Worm (Caenorhabditis elegans) whole organism, late embryonic: ENCODE data around the gene C02B8.6.
A peak's percentile ranks its signal among the peaks of the same experiment; 100 is the strongest.

ENCODE experiments used
- C08G9.2 ChIP-seq: sonication (generic microtip); optimal IDR thresholded peaks from 2 replicates; lab custom pipeline; 2016; ENCODE audit warnings: mild to moderate bottlenecking, missing genetic modification characterization, moderate library complexity, missing compliant biosample characterization
- F13H6.1 ChIP-seq: sonication (generic microtip); optimal IDR thresholded peaks from 2 replicates; lab custom pipeline; 2016; ENCODE audit warnings: missing genetic modification characterization, missing compliant biosample characterization
- K09A11.1 ChIP-seq: sonication (generic microtip); optimal IDR thresholded peaks from 2 replicates; lab custom pipeline; 2017; ENCODE audit warnings: antibody characterized with exemption, mild to moderate bottlenecking, missing genetic modification characterization, missing compliant biosample characterization; ENCODE audit not compliant: insufficient read depth
- ahr-1 ChIP-seq: sonication (generic microtip); optimal IDR thresholded peaks from 2 replicates; lab custom pipeline; 2016; ENCODE audit warnings: missing genetic modification characterization, missing compliant biosample characterization
- ceh-14 ChIP-seq: sonication (generic microtip); optimal IDR thresholded peaks from 2 replicates; lab custom pipeline; 2016; ENCODE audit warnings: missing genotype, missing genetic modification characterization, missing compliant biosample characterization
- ceh-24 ChIP-seq: sonication (generic microtip); optimal IDR thresholded peaks from 2 replicates; lab custom pipeline; 2016; ENCODE audit warnings: mild to moderate bottlenecking, missing genetic modification characterization, missing compliant biosample characterization
- ceh-31 ChIP-seq: sonication (generic microtip); optimal IDR thresholded peaks from 2 replicates; lab custom pipeline; 2016; ENCODE audit warnings: missing genetic modification characterization, missing compliant biosample characterization
- ceh-34 ChIP-seq: sonication (generic microtip); optimal IDR thresholded peaks from 2 replicates; lab custom pipeline; 2016; ENCODE audit warnings: mild to moderate bottlenecking, missing genetic modification characterization, missing compliant biosample characterization
- ceh-45 ChIP-seq: fragments of 200-800 bp; sonication (Bioruptor generic); IDR thresholded peaks from 2 replicates; pipeline ENCODE4 v1.3.6; 2022; ENCODE audit warnings: missing genetic modification reagents, missing genetic modification characterization, missing compliant biosample characterization
- ceh-48 ChIP-seq: sonication (generic microtip); optimal IDR thresholded peaks from 2 replicates; lab custom pipeline; 2016; ENCODE audit warnings: missing genetic modification characterization, inconsistent platforms, missing compliant biosample characterization
- ceh-9 ChIP-seq: sonication (generic microtip); optimal IDR thresholded peaks from 2 replicates; lab custom pipeline; 2016; ENCODE audit warnings: mild to moderate bottlenecking, missing genetic modification characterization, inconsistent platforms, missing compliant biosample characterization
- dve-1 ChIP-seq: sonication (generic microtip); optimal IDR thresholded peaks from 2 replicates; lab custom pipeline; 2017; ENCODE audit warnings: antibody characterized with exemption, mild to moderate bottlenecking, missing genetic modification characterization, missing compliant biosample characterization
- elt-2 ChIP-seq: sonication (generic microtip); optimal IDR thresholded peaks from 2 replicates; lab custom pipeline; 2016; ENCODE audit warnings: missing genetic modification reagents, missing genetic modification characterization, missing compliant biosample characterization
- elt-4 ChIP-seq: sonication (generic microtip); optimal IDR thresholded peaks from 2 replicates; lab custom pipeline; 2016; ENCODE audit warnings: missing genetic modification characterization, missing compliant biosample characterization
- eyg-1 ChIP-seq: sonication (generic microtip); optimal IDR thresholded peaks from 2 replicates; lab custom pipeline; 2016; ENCODE audit warnings: missing genotype, missing genetic modification characterization, missing compliant biosample characterization
- fax-1 ChIP-seq: sonication (generic microtip); optimal IDR thresholded peaks from 2 replicates; lab custom pipeline; 2016; ENCODE audit warnings: missing genotype, missing genetic modification characterization, missing compliant biosample characterization
- fkh-10 ChIP-seq: fragments of 150-350 bp; optimal IDR thresholded peaks from 2 replicates; lab custom pipeline; 2014; ENCODE audit warnings: missing biosample characterization, missing genetic modification reagents, missing genetic modification characterization
- fkh-6 ChIP-seq: sonication (generic microtip); optimal IDR thresholded peaks from 2 replicates; lab custom pipeline; 2016; ENCODE audit warnings: missing genetic modification characterization, missing compliant biosample characterization
- hlh-15 ChIP-seq: sonication (generic microtip); optimal IDR thresholded peaks from 2 replicates; lab custom pipeline; 2016; ENCODE audit warnings: missing genetic modification characterization, missing compliant biosample characterization
- hlh-30 ChIP-seq: sonication (generic microtip); optimal IDR thresholded peaks from 2 replicates; lab custom pipeline; 2017; ENCODE audit warnings: antibody characterized with exemption, missing genetic modification characterization, missing compliant biosample characterization; ENCODE audit not compliant: insufficient read depth
- hlh-6 ChIP-seq: sonication (generic microtip); optimal IDR thresholded peaks from 2 replicates; lab custom pipeline; 2016; ENCODE audit warnings: missing genotype, missing genetic modification characterization, missing compliant biosample characterization
- madf-2 ChIP-seq: sonication (generic microtip); optimal IDR thresholded peaks from 2 replicates; lab custom pipeline; 2017; ENCODE audit warnings: missing genetic modification characterization, missing compliant biosample characterization
- nfya-1 ChIP-seq: sonication (generic microtip); optimal IDR thresholded peaks from 2 replicates; lab custom pipeline; 2017; ENCODE audit warnings: missing genetic modification characterization, mild to moderate bottlenecking, missing compliant biosample characterization, antibody characterized with exemption, moderate library complexity
- nhr-11 ChIP-seq: fragments of 150-350 bp; optimal IDR thresholded peaks from 2 replicates; lab custom pipeline; 2014; ENCODE audit warnings: missing biosample characterization, missing genetic modification characterization
- pag-3 ChIP-seq: sonication (generic microtip); optimal IDR thresholded peaks from 2 replicates; lab custom pipeline; 2016; ENCODE audit warnings: missing compliant biosample characterization, missing genetic modification characterization, borderline replicate concordance
- pha-4 ChIP-seq: fragments of 150-350 bp; optimal IDR thresholded peaks from 2 replicates; lab custom pipeline; 2018; ENCODE audit warnings: missing biosample characterization, missing genetic modification reagents, missing genetic modification characterization
- pros-1 ChIP-seq: fragments of 150-350 bp; optimal IDR thresholded peaks from 2 replicates; lab custom pipeline; 2014; ENCODE audit warnings: missing biosample characterization, missing genetic modification reagents, missing genetic modification characterization
- rnt-1 ChIP-seq: sonication (generic microtip); optimal IDR thresholded peaks from 2 replicates; lab custom pipeline; 2016; ENCODE audit warnings: missing genetic modification characterization, missing compliant biosample characterization
- sox-2 ChIP-seq: fragments of 200-800 bp; sonication (Bioruptor generic); IDR thresholded peaks from 2 replicates; pipeline ENCODE4 v1.3.6; 2022; ENCODE audit warnings: missing genetic modification reagents, missing genetic modification characterization, missing compliant biosample characterization
- sox-4 ChIP-seq: sonication (generic microtip); optimal IDR thresholded peaks from 2 replicates; lab custom pipeline; 2017; ENCODE audit warnings: mild to moderate bottlenecking, missing genetic modification characterization, inconsistent platforms, missing compliant biosample characterization
- tbx-2 ChIP-seq: sonication (generic microtip); optimal IDR thresholded peaks from 2 replicates; lab custom pipeline; 2016; ENCODE audit warnings: missing genetic modification characterization, missing compliant biosample characterization
- unc-42 ChIP-seq: sonication (generic microtip); optimal IDR thresholded peaks from 2 replicates; lab custom pipeline; 2016; ENCODE audit warnings: missing genotype, missing genetic modification characterization, missing compliant biosample characterization
- unc-86 ChIP-seq: sonication (generic microtip); optimal IDR thresholded peaks from 2 replicates; lab custom pipeline; 2016; ENCODE audit warnings: missing genetic modification characterization, missing compliant biosample characterization
- ztf-16 ChIP-seq: sonication (generic microtip); optimal IDR thresholded peaks from 2 replicates; lab custom pipeline; 2017; ENCODE audit warnings: missing genetic modification characterization, missing compliant biosample characterization

The C02B8.6 gene

ce11 chrX:8136276-8136891 lies at the start of gene C02B8.6:
Gene C02B8.6 (minus strand): TSS chrX:8136326.
- peak; percentile 26 for TF ChIP-seq ceh-48
- peak; percentile 69 for TF ChIP-seq elt-2 (tag; lab: Kevin White, UChicago)
- peak; percentile 54 for TF ChIP-seq tbx-2 (tag; lab: Kevin White, UChicago)
- no peak for TF ChIP-seq pros-1
- peak; percentile 32 for TF ChIP-seq ceh-34 (tag; lab: Kevin White, UChicago)
- TF ChIP-seq pha-4 (tag; lab: Kevin White, UChicago) = no peak
- TF ChIP-seq ahr-1 (tag; lab: Kevin White, UChicago) = no peak
- peak; percentile 10 for TF ChIP-seq ceh-31 (tag; lab: Kevin White, UChicago)
- TF ChIP-seq ceh-14 (tag; lab: Kevin White, UChicago) = no peak
- peak; percentile 33 for TF ChIP-seq nfya-1 (tag; lab: Kevin White, UChicago)

DNA sequence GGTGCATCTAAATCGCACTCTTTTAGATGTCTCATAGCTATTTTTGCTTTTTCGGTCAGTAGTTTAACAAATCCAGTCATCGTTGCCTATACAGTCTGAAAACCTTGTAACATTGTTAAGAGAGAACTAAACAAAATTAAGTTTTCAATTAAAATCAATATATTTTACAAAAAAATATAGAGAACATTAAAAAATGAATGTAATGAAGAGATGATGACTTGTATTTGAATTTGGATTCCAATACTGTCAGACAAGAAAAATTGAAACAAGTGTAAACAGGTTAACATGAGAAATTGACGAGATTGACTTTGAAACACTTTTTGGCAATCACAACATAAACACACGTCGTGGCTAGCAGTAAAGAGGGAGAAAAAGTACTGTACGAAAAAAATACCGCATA lies 48.9 kb upstream of the C02B8.6 start, which contains the start of gene C17H11.5:
Gene C17H11.5, minus strand, starts transcription at position 101 of the 400 bp plus-strand sequence.
- no peak for TF ChIP-seq ceh-31 (tag; lab: Kevin White, UChicago)
- TF ChIP-seq madf-2 (tag; lab: Kevin White, UChicago) = no peak
- TF ChIP-seq ztf-16 = no peak
- TF ChIP-seq sox-2 (GFP tag; lab: Robert Waterston, UW) = no peak
- TF ChIP-seq F13H6.1 = no peak
- no peak for TF ChIP-seq nfya-1 (tag; lab: Kevin White, UChicago)
- no peak for TF ChIP-seq K09A11.1 (tag; lab: Kevin White, UChicago)
- TF ChIP-seq hlh-30 = no peak
- TF ChIP-seq sox-4 = no peak
- TF ChIP-seq fax-1 (tag; lab: Kevin White, UChicago) = no peak
- TF ChIP-seq pag-3 (tag; lab: Kevin White, UChicago) = no peak
- no peak for TF ChIP-seq ceh-9
- TF ChIP-seq rnt-1 (tag; lab: Kevin White, UChicago) = no peak
- TF ChIP-seq nhr-11 (tag; lab: Kevin White, UChicago) = no peak
- no peak for TF ChIP-seq hlh-15 (tag; lab: Kevin White, UChicago)
- no peak for TF ChIP-seq eyg-1
- TF ChIP-seq hlh-6 (tag; lab: Kevin White, UChicago) = no peak
- no peak for TF ChIP-seq ceh-24 (tag; lab: Kevin White, UChicago)
- TF ChIP-seq, all 69 proteins: peak for 0

ce11 chrX:8181590-8182311 lies 45.6 kb upstream of the C02B8.6 start, which contains the start of gene C17H11.4:
Gene C17H11.4 (minus strand): TSS chrX:8181640.
- TF ChIP-seq fkh-6 (tag; lab: Kevin White, UChicago) (peak; percentile 54), C08G9.2 (tag; lab: Kevin White, UChicago) (peak; percentile 16), unc-42 (peak; percentile 15), ceh-45 (GFP tag; lab: Robert Waterston, UW) (peak; percentile 78)

- TF ChIP-seq fkh-10 (GFP tag; lab: Kevin White, UChicago) = no peak
- no peak for TF ChIP-seq hlh-30
- no peak for TF ChIP-seq elt-4 (tag; lab: Kevin White, UChicago)
- TF ChIP-seq unc-86 (tag; lab: Kevin White, UChicago) = no peak
- TF ChIP-seq tbx-2 (tag; lab: Kevin White, UChicago) = no peak
- TF ChIP-seq dve-1 (tag; lab: Kevin White, UChicago) = no peak
Observed at ce11 chrX:8173610-8174009, 37.5 kb upstream of the C02B8.6 start, which contains the start of gene C17H11.1. Gene C17H11.1 (plus strand): TSS chrX:8173910.
